Worm (Caenorhabditis elegans): Measurements from ENCODE around the gene ZC84.1.

ce11 chrIII:9224986-9225385 is 18.9 kb upstream of the ZC84.1 start:
- no peak for TF ChIP-seq lin-39 (tag; optimal IDR thresholded peaks at IDR 0.05)
- TF ChIP-seq nhr-76 (tag; optimal IDR thresholded peaks at IDR 0.05) = no peak
- no peak for TF ChIP-seq nhr-77 (tag; optimal IDR thresholded peaks at IDR 0.05)
- no peak for TF ChIP-seq unc-39 (tag; optimal IDR thresholded peaks at IDR 0.05)
- no peak for TF ChIP-seq nhr-28 (tag; optimal IDR thresholded peaks at IDR 0.05)
- TF ChIP-seq ama-1 (optimal IDR thresholded peaks at IDR 0.05) = no peak
- TF ChIP-seq nhr-25 (tag; optimal IDR thresholded peaks at IDR 0.05) = no peak
- no peak for TF ChIP-seq fkh-10 (GFP tag; optimal IDR thresholded peaks at IDR 0.05)
- no peak for TF ChIP-seq ceh-16 (tag; optimal IDR thresholded peaks at IDR 0.05)
- no peak for TF ChIP-seq fos-1 (tag; optimal IDR thresholded peaks at IDR 0.05)
- TF ChIP-seq jun-1 (tag; optimal IDR thresholded peaks at IDR 0.05) = no peak
- no peak for TF ChIP-seq aly-2 (tag; optimal IDR thresholded peaks at IDR 0.05)
- TF ChIP-seq nhr-11 (tag; optimal IDR thresholded peaks at IDR 0.05) = no peak
- TF ChIP-seq snpc-4 (tag; optimal IDR thresholded peaks at IDR 0.05) = no peak
